Fruit fly (Drosophila melanogaster): ENCODE measurements around the gene Edg91.

dm6 chr3R:17599695-17600094 lies 11.6 kb downstream of the Edg91 start:
- TF ChIP-seq EcR (GFP tag; optimal IDR thresholded peaks at IDR 0.05) (no peak), Snoo (tag; optimal IDR thresholded peaks at IDR 0.05) (no peak), D1 (tag; optimal IDR thresholded peaks at IDR 0.05) (no peak)
